Comparison of ENCODE assay signal across 4 fruit fly cellular contexts in genomic region chr3R:13875438-13875861, dm6.
TF ChIP-seq lines count a peak whose summit lies in the region.

No protein-coding gene starts in this region.

- TF ChIP-seq CTCF in whole organism, embryonic (GFP tag; optimal IDR thresholded peaks at IDR 0.05; lab: Kevin White, UChicago): no peak

TF ChIP-seq in whole organism, embryonic, 481 proteins besides CTCF, POLR2A, EP300 and RAD21:
- TF ChIP-seq PHDP (tag; optimal IDR thresholded peaks at IDR 0.05; lab: Kevin White, UChicago) (no peak), CG4617 (GFP tag; optimal IDR thresholded peaks at IDR 0.05; lab: Kevin White, UChicago; ENCODE audit: borderline replicate concordance) (no peak), CG4282 (GFP tag; optimal IDR thresholded peaks at IDR 0.05; lab: Kevin White, UChicago) (no peak), CG10462 (GFP tag; optimal IDR thresholded peaks at IDR 0.05; lab: Kevin White, UChicago) (no peak), CG15514 (GFP tag; optimal IDR thresholded peaks at IDR 0.05; lab: Kevin White, UChicago) (no peak), CG15011 (GFP tag; optimal IDR thresholded peaks at IDR 0.05; lab: Kevin White, UChicago) (no peak), CG18262 (tag; optimal IDR thresholded peaks at IDR 0.05; lab: Kevin White, UChicago) (peak; percentile 13), Dref (GFP tag; IDR thresholded peaks at IDR 0.05; lab: Robert Waterston, UW) (no peak), cad (GFP tag; optimal IDR thresholded peaks at IDR 0.05; lab: Kevin White, UChicago) (no peak)

TF ChIP-seq in whole organism, prepupa, 60 proteins besides CTCF, POLR2A, EP300 and RAD21 (continues in another document):
- TF ChIP-seq CG4318 (GFP tag; optimal IDR thresholded peaks at IDR 0.05; lab: Kevin White, UChicago): peak; percentile 31
- no peak for TF ChIP-seq Eip93F (GFP tag; optimal IDR thresholded peaks at IDR 0.05; lab: Kevin White, UChicago)
- TF ChIP-seq CG3032 (tag; optimal IDR thresholded peaks at IDR 0.05; lab: Kevin White, UChicago): peak; percentile 73
- TF ChIP-seq CG10669 (GFP tag; optimal IDR thresholded peaks at IDR 0.05; lab: Kevin White, UChicago): peak; percentile 0
- TF ChIP-seq CG11762 (GFP tag; optimal IDR thresholded peaks at IDR 0.05; lab: Kevin White, UChicago; ENCODE audit: insufficient read depth): peak; percentile 18
- TF ChIP-seq cyc (GFP tag; optimal IDR thresholded peaks at IDR 0.05; lab: Kevin White, UChicago): no peak
- no peak for TF ChIP-seq Sox102F (GFP tag; optimal IDR thresholded peaks at IDR 0.05; lab: Kevin White, UChicago)
- peak; percentile 45 for TF ChIP-seq CG6808 (GFP tag; optimal IDR thresholded peaks at IDR 0.05; lab: Kevin White, UChicago)
- TF ChIP-seq acj6 (GFP tag; optimal IDR thresholded peaks at IDR 0.05; lab: Kevin White, UChicago): peak; percentile 28
- peak; percentile 35 for TF ChIP-seq CG34406 (GFP tag; optimal IDR thresholded peaks at IDR 0.05; lab: Kevin White, UChicago)
- TF ChIP-seq dsx (GFP tag; optimal IDR thresholded peaks at IDR 0.05; lab: Kevin White, UChicago; ENCODE audit: poor library complexity, severe bottlenecking): peak; percentile 5
- peak; percentile 19 for TF ChIP-seq topi (GFP tag; optimal IDR thresholded peaks at IDR 0.05; lab: Kevin White, UChicago)
- no peak for TF ChIP-seq Hr38 (GFP tag; optimal IDR thresholded peaks at IDR 0.05; lab: Kevin White, UChicago)
- TF ChIP-seq CG3919 (GFP tag; optimal IDR thresholded peaks at IDR 0.05; lab: Kevin White, UChicago): peak; percentile 57
- no peak for TF ChIP-seq Lpt (GFP tag; optimal IDR thresholded peaks at IDR 0.05; lab: Kevin White, UChicago)
- TF ChIP-seq spab (GFP tag; optimal IDR thresholded peaks at IDR 0.05; lab: Kevin White, UChicago): peak; percentile 30
- peak; percentile 12 for TF ChIP-seq CG16779 (tag; optimal IDR thresholded peaks at IDR 0.05; lab: Kevin White, UChicago)
- no peak for TF ChIP-seq Eip75B (GFP tag; optimal IDR thresholded peaks at IDR 0.05; lab: Kevin White, UChicago)
- TF ChIP-seq CG15336 (GFP tag; IDR thresholded peaks at IDR 0.05; lab: Robert Waterston, UW): no peak
- TF ChIP-seq fkh (GFP tag; optimal IDR thresholded peaks at IDR 0.05; lab: Kevin White, UChicago): no peak
- TF ChIP-seq Blimp-1 (GFP tag; optimal IDR thresholded peaks at IDR 0.05; lab: Kevin White, UChicago): peak; percentile 8
- peak; percentile 46 for TF ChIP-seq achi (GFP tag; optimal IDR thresholded peaks at IDR 0.05; lab: Kevin White, UChicago)
- TF ChIP-seq CG8632 (GFP tag; optimal IDR thresholded peaks at IDR 0.05; lab: Kevin White, UChicago): peak; percentile 34
- no peak for TF ChIP-seq CG1621 (tag; optimal IDR thresholded peaks at IDR 0.05; lab: Kevin White, UChicago)
- TF ChIP-seq Smox (GFP tag; optimal IDR thresholded peaks at IDR 0.05; lab: Kevin White, UChicago): peak; percentile 26
- TF ChIP-seq Hr4 (GFP tag; optimal IDR thresholded peaks at IDR 0.05; lab: Kevin White, UChicago): peak; percentile 26
- peak in 1 of 2 experiments; percentile 61 for TF ChIP-seq salr (GFP tag; optimal IDR thresholded peaks at IDR 0.05; lab: Kevin White, UChicago)

TF ChIP-seq in whole organism, pupa, 21 proteins besides CTCF, POLR2A, EP300 and RAD21:
- TF ChIP-seq Pif1B (GFP tag; optimal IDR thresholded peaks at IDR 0.05; lab: Kevin White, UChicago) (no peak), CG32121 (GFP tag; IDR thresholded peaks at IDR 0.05; lab: Robert Waterston, UW) (no peak), fd96Ca (GFP tag; IDR thresholded peaks at IDR 0.05; lab: Robert Waterston, UW) (no peak), CG8159 (tag; optimal IDR thresholded peaks at IDR 0.05; lab: Kevin White, UChicago) (peak; percentile 77), CG8301 (tag; optimal IDR thresholded peaks at IDR 0.05; lab: Kevin White, UChicago) (peak; percentile 12), CG15710 (tag; optimal IDR thresholded peaks at IDR 0.05; lab: Kevin White, UChicago) (peak; percentile 63), CG34367 (tag; optimal IDR thresholded peaks at IDR 0.05; lab: Kevin White, UChicago) (peak; percentile 36), gl (tag; optimal IDR thresholded peaks at IDR 0.05; lab: Kevin White, UChicago) (no peak), CG17806 (tag; optimal IDR thresholded peaks at IDR 0.05; lab: Kevin White, UChicago) (peak; percentile 48), EcR (GFP tag; optimal IDR thresholded peaks at IDR 0.05; lab: Kevin White, UChicago) (no peak), CG14655 (GFP tag; optimal IDR thresholded peaks at IDR 0.05; lab: Kevin White, UChicago) (peak; percentile 73), Ets98B (GFP tag; IDR thresholded peaks at IDR 0.05; lab: Robert Waterston, UW) (no peak), CG9948 (tag; optimal IDR thresholded peaks at IDR 0.05; lab: Kevin White, UChicago) (peak; percentile 75)

TF ChIP-seq in whole organism, wandering third instar larva, 38 proteins besides CTCF, POLR2A, EP300 and RAD21:
- TF ChIP-seq Myc (optimal IDR thresholded peaks at IDR 0.05; lab: Kevin White, UChicago): no peak
- no peak for TF ChIP-seq CrebA (GFP tag; optimal IDR thresholded peaks at IDR 0.05; lab: Kevin White, UChicago; ENCODE audit: borderline replicate concordance)
- TF ChIP-seq GATAd (GFP tag; optimal IDR thresholded peaks at IDR 0.05; lab: Kevin White, UChicago): no peak
- TF ChIP-seq jim (GFP tag; optimal IDR thresholded peaks at IDR 0.05; lab: Kevin White, UChicago): no peak
- TF ChIP-seq Sp1 (GFP tag; optimal IDR thresholded peaks at IDR 0.05; lab: Kevin White, UChicago): peak; percentile 62
- no peak for TF ChIP-seq Dfd (GFP tag; optimal IDR thresholded peaks at IDR 0.05; lab: Kevin White, UChicago)
- TF ChIP-seq OdsH (GFP tag; optimal IDR thresholded peaks at IDR 0.05; lab: Kevin White, UChicago): peak; percentile 46
- no peak for TF ChIP-seq Hr83 (GFP tag; optimal IDR thresholded peaks at IDR 0.05; lab: Kevin White, UChicago; ENCODE audit: poor library complexity, severe bottlenecking)
- no peak for TF ChIP-seq brk (GFP tag; optimal IDR thresholded peaks at IDR 0.05; lab: Kevin White, UChicago)
- TF ChIP-seq Dif (GFP tag; optimal IDR thresholded peaks at IDR 0.05; lab: Kevin White, UChicago; ENCODE audit: partially characterized antibody): no peak
- TF ChIP-seq Vsx2 (GFP tag; optimal IDR thresholded peaks at IDR 0.05; lab: Kevin White, UChicago; ENCODE audit: partially characterized antibody): no peak
- no peak for TF ChIP-seq h (GFP tag; optimal IDR thresholded peaks at IDR 0.05; lab: Kevin White, UChicago)
- no peak for TF ChIP-seq Rel (GFP tag; optimal IDR thresholded peaks at IDR 0.05; lab: Kevin White, UChicago)
- no peak for TF ChIP-seq Rel (tag; optimal IDR thresholded peaks at IDR 0.05; lab: Kevin White, UChicago)
- no peak for TF ChIP-seq Mio (GFP tag; optimal IDR thresholded peaks at IDR 0.05; lab: Kevin White, UChicago)
- TF ChIP-seq lola (GFP tag; optimal IDR thresholded peaks at IDR 0.05; lab: Kevin White, UChicago): no peak
- no peak for TF ChIP-seq ey (GFP tag; optimal IDR thresholded peaks at IDR 0.05; lab: Kevin White, UChicago)
- TF ChIP-seq woc (GFP tag; optimal IDR thresholded peaks at IDR 0.05; lab: Kevin White, UChicago): no peak
- TF ChIP-seq N (GFP tag; optimal IDR thresholded peaks at IDR 0.05; lab: Kevin White, UChicago): no peak
- TF ChIP-seq foxo (GFP tag; optimal IDR thresholded peaks at IDR 0.05; lab: Kevin White, UChicago): peak in 1 of 2 experiments; percentile 41
- no peak for TF ChIP-seq sage (GFP tag; optimal IDR thresholded peaks at IDR 0.05; lab: Kevin White, UChicago)
- TF ChIP-seq sv (GFP tag; optimal IDR thresholded peaks at IDR 0.05; lab: Kevin White, UChicago): no peak
- TF ChIP-seq dl (GFP tag; optimal IDR thresholded peaks at IDR 0.05; lab: Kevin White, UChicago; ENCODE audit: insufficient read depth in 1 of 2, partially characterized antibody in 2 of 2): no peak
- TF ChIP-seq Abd-B (GFP tag; optimal IDR thresholded peaks at IDR 0.05; lab: Kevin White, UChicago): no peak
- no peak for TF ChIP-seq CG32264 (GFP tag; optimal IDR thresholded peaks at IDR 0.05; lab: Kevin White, UChicago)
- TF ChIP-seq psq (GFP tag; optimal IDR thresholded peaks at IDR 0.05; lab: Kevin White, UChicago): peak; percentile 29
- no peak for TF ChIP-seq Hr78 (GFP tag; optimal IDR thresholded peaks at IDR 0.05; lab: Kevin White, UChicago)
- peak; percentile 59 for TF ChIP-seq HLH106 (tag; optimal IDR thresholded peaks at IDR 0.05; lab: Kevin White, UChicago)
- TF ChIP-seq pan (optimal IDR thresholded peaks at IDR 0.05; lab: Kevin White, UChicago): no peak
- no peak for TF ChIP-seq br (GFP tag; optimal IDR thresholded peaks at IDR 0.05; lab: Kevin White, UChicago)
- TF ChIP-seq dmrt93B (GFP tag; optimal IDR thresholded peaks at IDR 0.05; lab: Kevin White, UChicago): peak; percentile 6
- TF ChIP-seq CG9705 (GFP tag; optimal IDR thresholded peaks at IDR 0.05; lab: Kevin White, UChicago): no peak
- no peak for TF ChIP-seq usp (GFP tag; optimal IDR thresholded peaks at IDR 0.05; lab: Kevin White, UChicago)
- TF ChIP-seq Jra (GFP tag; optimal IDR thresholded peaks at IDR 0.05; lab: Kevin White, UChicago): no peak
- TF ChIP-seq dsf (GFP tag; optimal IDR thresholded peaks at IDR 0.05; lab: Kevin White, UChicago; ENCODE audit: borderline replicate concordance): no peak
- no peak for TF ChIP-seq Hnf4 (GFP tag; optimal IDR thresholded peaks at IDR 0.05; lab: Kevin White, UChicago)
- TF ChIP-seq fru (GFP tag; optimal IDR thresholded peaks at IDR 0.05; lab: Kevin White, UChicago): peak; percentile 25
- no peak for TF ChIP-seq tai (GFP tag; optimal IDR thresholded peaks at IDR 0.05; lab: Kevin White, UChicago)
- TF ChIP-seq rgr (GFP tag; optimal IDR thresholded peaks at IDR 0.05; lab: Kevin White, UChicago): peak; percentile 12

Comparison
In these comparisons a context has a peak if more than half of its experiments do, and no peak if none do; other contexts are left out.
1. Of the 7 proteins assayed by ChIP-seq in both whole organism, embryonic and whole organism, prepupa: peak only in whole organism, embryonic: none; only in whole organism, prepupa: Blimp-1 and CG16779; in both: none; in neither: 5.